Fruit fly (Drosophila melanogaster) whole organism, prepupa: Measurements from ENCODE around the gene Snmp1.

Experiments
- CG10669 ChIP-seq: fragments of 200-800 bp; sonication (Bioruptor generic); optimal IDR thresholded peaks from 3 replicates; lab custom pipeline; 2018; ENCODE audit warnings: missing biosample characterization, mild to moderate bottlenecking, missing genetic modification characterization, moderate library complexity
- CG11294 ChIP-seq: fragments of 200-800 bp; sonication (Bioruptor generic); IDR thresholded peaks from 2 replicates; pipeline ENCODE4 v1.3.6; 2022; ENCODE audit warnings: missing biosample characterization, missing genetic modification characterization
- CG11902 ChIP-seq: fragments of 200-800 bp; sonication (Bioruptor generic); optimal IDR thresholded peaks from 3 replicates; lab custom pipeline; 2016; ENCODE audit warnings: missing biosample characterization, missing genetic modification characterization
- CG31627 ChIP-seq: fragments of 200-800 bp; sonication (Bioruptor generic); optimal IDR thresholded peaks from 3 replicates; lab custom pipeline; 2016; ENCODE audit warnings: missing biosample characterization, missing genetic modification characterization
- CG32006 ChIP-seq: fragments of 200-800 bp; sonication (Bioruptor generic); optimal IDR thresholded peaks from 3 replicates; lab custom pipeline; 2017; ENCODE audit warnings: missing biosample characterization, mild to moderate bottlenecking, missing genetic modification characterization
- CG34406 ChIP-seq: fragments of 200-800 bp; sonication (Bioruptor generic); optimal IDR thresholded peaks from 3 replicates; lab custom pipeline; 2016; ENCODE audit warnings: missing biosample characterization, missing genetic modification characterization
- CG6276 ChIP-seq: fragments of 200-800 bp; sonication (Bioruptor generic); optimal IDR thresholded peaks from 2 replicates; lab custom pipeline; 2017; ENCODE audit warnings: missing biosample characterization, mild to moderate bottlenecking, missing genetic modification characterization
- CG7368 ChIP-seq: fragments of 200-800 bp; sonication (Bioruptor generic); optimal IDR thresholded peaks from 3 replicates; lab custom pipeline; 2016; ENCODE audit warnings: missing biosample characterization, missing genetic modification characterization
- CG8632 ChIP-seq: fragments of 200-800 bp; sonication (Bioruptor generic); optimal IDR thresholded peaks from 3 replicates; lab custom pipeline; 2016; ENCODE audit warnings: missing biosample characterization, missing genetic modification characterization
- Eip75B ChIP-seq: fragments of 200-800 bp; sonication (Bioruptor generic); optimal IDR thresholded peaks from 3 replicates; lab custom pipeline; 2016; ENCODE audit warnings: missing biosample characterization, missing genetic modification characterization
- Eip78C ChIP-seq: fragments of 200-800 bp; sonication (Bioruptor generic); peaks from one replicate; lab custom pipeline; 2016; ENCODE audit warnings: missing biosample characterization, missing genetic modification characterization
- Eip93F ChIP-seq: fragments of 200-800 bp; sonication (Bioruptor generic); optimal IDR thresholded peaks from 2 replicates; lab custom pipeline; 2016; ENCODE audit warnings: missing biosample characterization, mild to moderate bottlenecking, missing genetic modification characterization
- Ets21C ChIP-seq: fragments of 200-800 bp; sonication (Bioruptor generic); optimal IDR thresholded peaks from 3 replicates; lab custom pipeline; 2016; ENCODE audit warnings: missing biosample characterization, missing genetic modification characterization
- Ets96B ChIP-seq: fragments of 200-800 bp; optimal IDR thresholded peaks from 2 replicates; lab custom pipeline; 2019; ENCODE audit warnings: missing biosample characterization, mild to moderate bottlenecking, missing genetic modification characterization, moderate library complexity
- Gug ChIP-seq: fragments of 200-800 bp; sonication (Bioruptor generic); IDR thresholded peaks from 2 replicates; pipeline ENCODE4 v1.3.6; 2022; ENCODE audit warnings: missing biosample characterization, missing genetic modification characterization
- Hr39 ChIP-seq: fragments of 200-800 bp; sonication (Bioruptor generic); optimal IDR thresholded peaks from 2 replicates; lab custom pipeline; 2016; ENCODE audit warnings: missing biosample characterization, missing genetic modification characterization
- Met ChIP-seq: fragments of 200-800 bp; sonication (Bioruptor generic); optimal IDR thresholded peaks from 3 replicates; lab custom pipeline; 2016; ENCODE audit warnings: missing biosample characterization, missing genetic modification characterization
- OdsH ChIP-seq: fragments of 200-800 bp; sonication (Bioruptor generic); optimal IDR thresholded peaks from 3 replicates; lab custom pipeline; 2016; ENCODE audit warnings: missing biosample characterization, missing genetic modification characterization
- Sox102F ChIP-seq: fragments of 200-800 bp; sonication (Bioruptor generic); optimal IDR thresholded peaks from 2 replicates; lab custom pipeline; 2016; ENCODE audit warnings: missing biosample characterization, mild to moderate bottlenecking, missing genetic modification characterization
- Sox14 ChIP-seq: fragments of 200-800 bp; sonication (Bioruptor generic); optimal IDR thresholded peaks from 3 replicates; lab custom pipeline; 2016; ENCODE audit warnings: missing biosample characterization, missing genetic modification characterization
- Sox15 ChIP-seq: fragments of 200-800 bp; sonication (Bioruptor generic); optimal IDR thresholded peaks from 3 replicates; lab custom pipeline; 2016; ENCODE audit warnings: missing biosample characterization, missing genetic modification characterization
- achi ChIP-seq: fragments of 200-800 bp; sonication (Bioruptor generic); optimal IDR thresholded peaks from 3 replicates; lab custom pipeline; 2016; ENCODE audit warnings: missing biosample characterization, missing genetic modification characterization
- acj6 ChIP-seq: fragments of 200-800 bp; sonication (Bioruptor generic); optimal IDR thresholded peaks from 3 replicates; lab custom pipeline; 2016; ENCODE audit warnings: missing biosample characterization, missing genetic modification characterization
- cyc ChIP-seq: fragments of 200-800 bp; sonication (Bioruptor generic); optimal IDR thresholded peaks from 3 replicates; lab custom pipeline; 2016; ENCODE audit warnings: missing biosample characterization, missing genetic modification characterization
- dac ChIP-seq: fragments of 200-800 bp; sonication (Bioruptor generic); optimal IDR thresholded peaks from 2 replicates; lab custom pipeline; 2017; ENCODE audit warnings: missing biosample characterization, mild to moderate bottlenecking, missing genetic modification characterization
- dsx ChIP-seq: fragments of 200-800 bp; optimal IDR thresholded peaks from 3 replicates; lab custom pipeline; 2019; ENCODE audit warnings: missing biosample characterization, mild to moderate bottlenecking, missing genetic modification characterization, moderate library complexity; ENCODE audit not compliant: poor library complexity, severe bottlenecking
- esn ChIP-seq: fragments of 200-800 bp; sonication (Bioruptor generic); optimal IDR thresholded peaks from 2 replicates; lab custom pipeline; 2016; ENCODE audit warnings: missing biosample characterization, mild to moderate bottlenecking, missing genetic modification characterization, moderate library complexity
- fd59A ChIP-seq: fragments of 200-800 bp; sonication (Bioruptor generic); optimal IDR thresholded peaks from 2 replicates; lab custom pipeline; 2017; ENCODE audit warnings: missing biosample characterization, mild to moderate bottlenecking, missing genetic modification characterization, missing genetic modification reagents
- fd85E ChIP-seq: fragments of 200-800 bp; sonication (Bioruptor generic); optimal IDR thresholded peaks from 3 replicates; lab custom pipeline; 2016; ENCODE audit warnings: missing biosample characterization, missing genetic modification characterization
- fkh ChIP-seq: fragments of 200-800 bp; sonication (Bioruptor generic); optimal IDR thresholded peaks from 3 replicates; lab custom pipeline; 2017; ENCODE audit warnings: missing biosample characterization, mild to moderate bottlenecking, missing genetic modification characterization, moderate library complexity
- lz ChIP-seq: fragments of 200-800 bp; sonication (Bioruptor generic); optimal IDR thresholded peaks from 3 replicates; lab custom pipeline; 2016; ENCODE audit warnings: missing biosample characterization, missing genetic modification characterization
- ss ChIP-seq, 2 experiments: fragments of 200-800 bp; sonication (Bioruptor generic); optimal IDR thresholded peaks; 2 replicates in 1 of 2; 3 replicates in 1 of 2; lab custom pipeline; 2017 to 2018; ENCODE audit warnings: mild to moderate bottlenecking in 2 of 2, missing biosample characterization in 2 of 2, missing genetic modification characterization in 2 of 2, moderate library complexity in 1 of 2
- topi ChIP-seq: fragments of 200-800 bp; sonication (Bioruptor generic); optimal IDR thresholded peaks from 3 replicates; lab custom pipeline; 2016; ENCODE audit warnings: missing biosample characterization, missing genetic modification characterization

The Snmp1 gene

DNA sequence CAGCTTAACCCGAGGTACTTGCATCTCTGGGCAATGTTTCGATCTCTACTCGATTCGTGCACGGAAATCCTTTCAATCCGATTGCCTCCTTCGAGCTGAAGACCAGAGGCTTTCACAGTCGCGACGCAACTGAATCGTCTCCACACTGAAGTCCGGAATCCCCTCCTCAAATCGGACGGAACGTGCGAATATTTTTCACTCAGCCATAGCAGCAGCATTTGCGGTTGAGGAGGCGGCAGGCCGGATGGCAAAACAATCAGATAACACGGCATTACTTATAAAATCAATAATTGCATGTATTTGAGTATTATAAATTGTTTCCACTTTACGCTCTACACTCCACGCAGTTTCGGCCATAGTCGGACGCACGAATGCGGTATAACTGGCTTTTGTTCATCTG lies at the start of gene Snmp1:
Gene Snmp1 (minus strand): TSS at position 101 of the 400 bp plus-strand sequence.
- TF ChIP-seq esn (GFP tag; lab: Kevin White, UChicago), result no peak
- TF ChIP-seq cyc, result no peak
- TF ChIP-seq, all 60 proteins: peak for 0

DNA sequence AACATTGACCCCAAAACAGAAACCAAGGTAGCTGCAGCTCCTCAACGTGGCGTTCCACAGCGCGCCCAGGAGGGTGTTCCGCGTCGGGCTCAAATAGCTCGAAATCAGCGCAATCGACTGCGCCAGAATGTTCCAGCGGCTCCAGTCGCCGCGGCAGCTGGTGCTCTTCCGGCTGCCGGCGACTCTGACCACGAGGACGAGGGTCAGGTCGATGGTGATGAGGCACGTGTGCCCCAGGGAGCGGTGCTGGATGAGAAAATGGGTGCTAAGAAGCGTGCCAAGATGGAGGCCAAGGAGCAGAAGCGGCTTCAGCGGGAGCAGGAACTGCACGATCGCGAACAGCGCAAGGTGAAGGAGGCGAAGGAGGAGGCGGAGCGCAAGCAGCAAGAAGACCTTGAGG lies 47.3 kb upstream of the Snmp1 start:
- TF ChIP-seq Eip93F (GFP tag; lab: Kevin White, UChicago) (no peak), dac (GFP tag; lab: Kevin White, UChicago) (no peak), Ets96B (tag; lab: Kevin White, UChicago) (no peak), Hr39 (GFP tag; lab: Kevin White, UChicago) (no peak), ss (GFP tag; optimal IDR thresholded peaks at IDR 0.05; lab: Kevin White, UChicago) (no peak), Ets21C (GFP tag; lab: Kevin White, UChicago) (no peak), Eip75B (GFP tag; lab: Kevin White, UChicago) (no peak), OdsH (GFP tag; lab: Kevin White, UChicago) (no peak), dsx (no peak), CG34406 (GFP tag; lab: Kevin White, UChicago) (no peak), fd85E (GFP tag; lab: Kevin White, UChicago) (no peak), Sox14 (GFP tag; lab: Kevin White, UChicago) (no peak), Sox15 (GFP tag; lab: Kevin White, UChicago) (no peak), CG6276 (GFP tag; lab: Kevin White, UChicago) (no peak), Sox102F (GFP tag; lab: Kevin White, UChicago) (no peak), CG7368 (GFP tag; lab: Kevin White, UChicago) (no peak), CG31627 (GFP tag; lab: Kevin White, UChicago) (no peak)

DNA sequence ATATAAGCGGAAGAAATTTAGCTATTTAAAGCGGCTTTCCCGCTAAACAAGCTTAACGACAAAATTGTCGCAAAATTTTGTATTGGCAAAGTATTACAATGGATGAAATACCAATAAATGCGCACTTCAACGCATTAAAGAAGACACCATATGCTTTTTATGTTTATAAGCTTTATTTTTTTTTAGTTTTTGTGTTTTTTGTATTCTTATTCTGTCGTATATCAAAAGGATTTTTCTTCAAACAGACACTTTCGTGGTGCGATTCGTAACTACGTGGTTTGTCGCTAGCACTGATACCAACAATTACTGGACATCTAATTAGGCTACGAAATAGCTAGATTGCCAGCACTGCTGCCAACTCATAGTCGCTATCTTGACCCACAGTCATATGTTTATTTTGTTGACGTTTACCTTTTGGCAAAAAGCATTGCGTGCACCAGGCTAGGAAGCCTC lies 46.7 kb upstream of the Snmp1 start, which contains the start of gene Ddrgk1:
Gene Ddrgk1 (plus strand): TSS at position 387 of the 453 bp plus-strand sequence.
- TF ChIP-seq Sox14 (GFP tag; lab: Kevin White, UChicago), result peak; percentile 41
- TF ChIP-seq Hr39 (GFP tag; lab: Kevin White, UChicago), result peak; percentile 44
- peak; percentile 46 for TF ChIP-seq lz (GFP tag; lab: Kevin White, UChicago)
- TF ChIP-seq cyc, result peak; percentile 20
- TF ChIP-seq fkh (GFP tag; lab: Kevin White, UChicago), result peak; percentile 77
- TF ChIP-seq acj6 (GFP tag; lab: Kevin White, UChicago), result peak; percentile 55
- peak; percentile 56 for TF ChIP-seq esn (GFP tag; lab: Kevin White, UChicago)
- peak; percentile 45 for TF ChIP-seq CG31627 (GFP tag; lab: Kevin White, UChicago)
- TF ChIP-seq CG32006 (GFP tag; lab: Kevin White, UChicago), result no peak
- TF ChIP-seq CG11902, result no peak
- TF ChIP-seq topi, result peak; percentile 15
- TF ChIP-seq CG11294, result 0 out of 2 replicates have a peak, but pooled peaks have one; percentile 6
- TF ChIP-seq Sox15 (GFP tag; lab: Kevin White, UChicago), result no peak

- TF ChIP-seq CG10669 (GFP tag; lab: Kevin White, UChicago) (no peak), Eip78C (GFP tag; lab: Kevin White, UChicago) (no peak), dac (GFP tag; lab: Kevin White, UChicago) (no peak), Gug (GFP tag; lab: Robert Waterston, UW) (no peak), achi (GFP tag; lab: Kevin White, UChicago) (no peak), Ets96B (tag; lab: Kevin White, UChicago) (no peak), CG34406 (GFP tag; lab: Kevin White, UChicago) (no peak), cyc (no peak), fd59A (GFP tag; lab: Kevin White, UChicago) (no peak), acj6 (GFP tag; lab: Kevin White, UChicago) (no peak), Sox14 (GFP tag; lab: Kevin White, UChicago) (no peak), CG8632 (GFP tag; lab: Kevin White, UChicago) (no peak), topi (no peak), ss (GFP tag; optimal IDR thresholded peaks at IDR 0.05; lab: Kevin White, UChicago) (no peak), Met (no peak)
Observed at dm6 chr3R:21210081-21210480, 42.1 kb upstream of the Snmp1 start.
